Worm (Caenorhabditis elegans) whole organism, L4 larva: ENCODE measurements around the gene AH10.4.

ENCODE experiments used
- ZK546.5 ChIP-seq, 2 experiments: sonication (generic microtip); optimal IDR thresholded peaks; 2 replicates each; lab custom pipeline; 2017; ENCODE audit warnings: missing biosample characterization in 2 of 2, missing genetic modification characterization in 2 of 2
- dpl-1 ChIP-seq: fragments of 150-350 bp; optimal IDR thresholded peaks from 2 replicates; lab custom pipeline; 2014; ENCODE audit warnings: missing biosample characterization, missing genetic modification reagents, missing genetic modification characterization
- fkh-10 ChIP-seq: fragments of 150-350 bp; optimal IDR thresholded peaks from 2 replicates; lab custom pipeline; 2014; ENCODE audit warnings: missing biosample characterization, missing genetic modification reagents, missing genetic modification characterization
- hif-1 ChIP-seq, 2 experiments: sonication (generic microtip); optimal IDR thresholded peaks; 2 replicates each; lab custom pipeline; 2016 to 2017; ENCODE audit warnings: missing compliant biosample characterization in 2 of 2, missing genetic modification characterization in 2 of 2, missing genetic modification reagents in 2 of 2, missing genotype in 2 of 2, mild to moderate bottlenecking in 1 of 2
- mep-1 ChIP-seq: fragments of 150-350 bp; sonication (generic microtip); optimal IDR thresholded peaks from 3 replicates; lab custom pipeline; 2014; ENCODE audit warnings: missing biosample characterization, missing genetic modification characterization
- mxl-3 ChIP-seq: fragments of 200-800 bp; sonication (Bioruptor generic); optimal IDR thresholded peaks from 2 replicates; lab custom pipeline; 2018; ENCODE audit warnings: mild to moderate bottlenecking, missing genetic modification characterization, missing compliant biosample characterization
- nhr-25 ChIP-seq: sonication (generic microtip); optimal IDR thresholded peaks from 2 replicates; lab custom pipeline; 2017; ENCODE audit warnings: missing genetic modification characterization, mild to moderate bottlenecking, missing compliant biosample characterization, antibody characterized with exemption, moderate library complexity, borderline replicate concordance; ENCODE audit not compliant: insufficient read depth
- nhr-77 ChIP-seq: fragments of 150-350 bp; optimal IDR thresholded peaks from 2 replicates; lab custom pipeline; 2014; ENCODE audit warnings: missing biosample characterization, missing genetic modification characterization
- pqm-1 ChIP-seq: sonication (generic microtip); optimal IDR thresholded peaks from 2 replicates; lab custom pipeline; 2017; ENCODE audit warnings: missing biosample characterization, missing genetic modification characterization
- skn-1 ChIP-seq: fragments of 150-350 bp; optimal IDR thresholded peaks from 2 replicates; lab custom pipeline; 2014; ENCODE audit warnings: missing biosample characterization, missing genetic modification characterization
- unc-39 ChIP-seq: sonication (generic microtip); optimal IDR thresholded peaks from 2 replicates; lab custom pipeline; 2017; ENCODE audit warnings: missing biosample characterization, missing genetic modification characterization
- zag-1 ChIP-seq: fragments of 150-350 bp; optimal IDR thresholded peaks from 2 replicates; lab custom pipeline; 2014; ENCODE audit warnings: missing biosample characterization, missing genetic modification characterization
- zip-11 ChIP-seq: fragments of 200-800 bp; sonication (Bioruptor generic); IDR thresholded peaks from 2 replicates; pipeline ENCODE4 v1.3.6; 2022; ENCODE audit warnings: missing genetic modification characterization, missing compliant biosample characterization
- ztf-11 ChIP-seq: fragments of 150-350 bp; optimal IDR thresholded peaks from 2 replicates; lab custom pipeline; 2014; ENCODE audit warnings: missing biosample characterization, missing genetic modification characterization

- no peak for TF ChIP-seq unc-39 (tag; lab: Kevin White, UChicago)
- TF ChIP-seq pqm-1 (tag; lab: Kevin White, UChicago): no peak
- TF ChIP-seq nhr-25: no peak
- TF ChIP-seq hif-1 (tag; optimal IDR thresholded peaks at IDR 0.05; lab: Kevin White, UChicago): no peak
- TF ChIP-seq ZK546.5 (tag; optimal IDR thresholded peaks at IDR 0.05; lab: Kevin White, UChicago): no peak
- TF ChIP-seq mep-1 (tag; lab: Kevin White, UChicago): no peak
- TF ChIP-seq fkh-10 (GFP tag; lab: Kevin White, UChicago): no peak
- no peak for TF ChIP-seq skn-1
- TF ChIP-seq nhr-77 (tag; lab: Kevin White, UChicago): no peak
- TF ChIP-seq mxl-3 (GFP tag; lab: Kevin White, UChicago): no peak
- no peak for TF ChIP-seq zip-11 (GFP tag; lab: Robert Waterston, UW)
- TF ChIP-seq ztf-11 (tag; lab: Kevin White, UChicago): no peak
- no peak for TF ChIP-seq zag-1
- TF ChIP-seq dpl-1 (GFP tag; lab: Kevin White, UChicago): no peak
Measured at ce11 chrV:14094546-14094945, 43.1 kb downstream of the AH10.4 start.
